Worm (Caenorhabditis elegans) whole organism, mixed stage, embryonic: ENCODE data around the gene irld-44.
"Not testable (repeated sequence)": the region's sequence is repeated elsewhere in the genome, so short reads cannot be mapped to it uniquely, and the experiment has no call there.

Source experiments
- M03D4.4 ChIP-seq: sonication (generic microtip); optimal IDR thresholded peaks from 2 replicates; lab custom pipeline; 2017; ENCODE audit warnings: mild to moderate bottlenecking, missing genetic modification characterization, missing compliant biosample characterization
- bed-3 ChIP-seq: fragments of 200-800 bp; sonication (Bioruptor generic); optimal IDR thresholded peaks from 3 replicates; lab custom pipeline; 2018; ENCODE audit warnings: mild to moderate bottlenecking, missing genetic modification characterization, moderate library complexity, missing compliant biosample characterization
- blmp-1 ChIP-seq: fragments of 150-350 bp; optimal IDR thresholded peaks from 2 replicates; lab custom pipeline; 2014; ENCODE audit warnings: missing biosample characterization, missing genetic modification characterization
- ceh-39 ChIP-seq: fragments of 150-350 bp; optimal IDR thresholded peaks from 2 replicates; lab custom pipeline; 2014; ENCODE audit warnings: missing biosample characterization, missing genetic modification characterization
- ceh-43 ChIP-seq: fragments of 200-800 bp; sonication (Bioruptor generic); optimal IDR thresholded peaks from 2 replicates; lab custom pipeline; 2018; ENCODE audit warnings: mild to moderate bottlenecking, missing genetic modification characterization, moderate library complexity, missing compliant biosample characterization
- ceh-83 ChIP-seq: fragments of 200-800 bp; sonication (Bioruptor generic); optimal IDR thresholded peaks from 2 replicates; lab custom pipeline; 2018; ENCODE audit warnings: mild to moderate bottlenecking, missing genetic modification characterization, missing compliant biosample characterization
- ces-1 ChIP-seq: fragments of 150-350 bp; optimal IDR thresholded peaks from 2 replicates; lab custom pipeline; 2014; ENCODE audit warnings: missing biosample characterization, missing genetic modification reagents, missing genetic modification characterization
- cnd-1 ChIP-seq: fragments of 200-800 bp; sonication (Bioruptor generic); optimal IDR thresholded peaks from 2 replicates; lab custom pipeline; 2018; ENCODE audit warnings: mild to moderate bottlenecking, missing genetic modification characterization, missing compliant biosample characterization
- drap-1 ChIP-seq: fragments of 200-800 bp; sonication (Bioruptor generic); optimal IDR thresholded peaks from 3 replicates; lab custom pipeline; 2018; ENCODE audit warnings: mild to moderate bottlenecking, missing genetic modification characterization, missing compliant biosample characterization
- elt-1 ChIP-seq: sonication (generic microtip); optimal IDR thresholded peaks from 2 replicates; lab custom pipeline; 2017; ENCODE audit warnings: missing genetic modification characterization, mild to moderate bottlenecking, missing compliant biosample characterization, antibody characterized with exemption, moderate library complexity, borderline replicate concordance; ENCODE audit not compliant: insufficient read depth
- elt-3 ChIP-seq: fragments of 150-350 bp; optimal IDR thresholded peaks from 2 replicates; lab custom pipeline; 2014; ENCODE audit warnings: missing biosample characterization, missing genetic modification characterization
- hlh-1 ChIP-seq: fragments of 150-350 bp; optimal IDR thresholded peaks from 2 replicates; lab custom pipeline; 2014; ENCODE audit warnings: missing biosample characterization, missing genetic modification reagents, missing genetic modification characterization
- lin-13 ChIP-seq: fragments of 150-350 bp; optimal IDR thresholded peaks from 2 replicates; lab custom pipeline; 2014; ENCODE audit warnings: missing biosample characterization, missing genetic modification characterization
- lin-32 ChIP-seq: fragments of 200-800 bp; sonication (Bioruptor generic); optimal IDR thresholded peaks from 2 replicates; lab custom pipeline; 2018; ENCODE audit warnings: mild to moderate bottlenecking, missing genetic modification characterization, missing compliant biosample characterization
- mab-5 ChIP-seq: fragments of 150-350 bp; optimal IDR thresholded peaks from 2 replicates; lab custom pipeline; 2014; ENCODE audit warnings: missing biosample characterization, missing genetic modification characterization
- mep-1 ChIP-seq: fragments of 150-350 bp; optimal IDR thresholded peaks from 2 replicates; lab custom pipeline; 2017; ENCODE audit warnings: missing biosample characterization, missing genetic modification reagents, missing genetic modification characterization, inconsistent platforms
- mls-2 ChIP-seq: sonication (generic microtip); optimal IDR thresholded peaks from 2 replicates; lab custom pipeline; 2016; ENCODE audit warnings: mild to moderate bottlenecking, missing genetic modification characterization, moderate library complexity, missing compliant biosample characterization
- nhr-12 ChIP-seq: fragments of 150-350 bp; optimal IDR thresholded peaks from 2 replicates; lab custom pipeline; 2014; ENCODE audit warnings: missing biosample characterization, missing genetic modification characterization
- nhr-2 ChIP-seq: fragments of 150-350 bp; optimal IDR thresholded peaks from 2 replicates; lab custom pipeline; 2014; ENCODE audit warnings: missing biosample characterization, missing genetic modification characterization
- nhr-28 ChIP-seq: fragments of 150-350 bp; optimal IDR thresholded peaks from 2 replicates; lab custom pipeline; 2014; ENCODE audit warnings: missing biosample characterization, missing genetic modification characterization
- pha-4 ChIP-seq: fragments of 150-350 bp; optimal IDR thresholded peaks from 2 replicates; lab custom pipeline; 2018; ENCODE audit warnings: missing biosample characterization, missing genetic modification reagents, missing genetic modification characterization
- sem-2 ChIP-seq: fragments of 200-800 bp; sonication (Bioruptor generic); optimal IDR thresholded peaks from 2 replicates; lab custom pipeline; 2018; ENCODE audit warnings: mild to moderate bottlenecking, missing genetic modification characterization, missing compliant biosample characterization
- snpc-4 ChIP-seq: fragments of 150-350 bp; optimal IDR thresholded peaks from 2 replicates; lab custom pipeline; 2014; ENCODE audit warnings: missing biosample characterization, missing genetic modification characterization
- sptf-1 ChIP-seq: sonication (generic microtip); optimal IDR thresholded peaks from 2 replicates; lab custom pipeline; 2017; ENCODE audit warnings: mild to moderate bottlenecking, missing genetic modification characterization, moderate library complexity, missing compliant biosample characterization
- tbx-8 ChIP-seq: fragments of 200-800 bp; sonication (Bioruptor generic); optimal IDR thresholded peaks from 2 replicates; lab custom pipeline; 2018; ENCODE audit warnings: mild to moderate bottlenecking, missing genetic modification characterization, moderate library complexity, missing compliant biosample characterization
- unc-39 ChIP-seq: fragments of 150-350 bp; optimal IDR thresholded peaks from 2 replicates; lab custom pipeline; 2014; ENCODE audit warnings: missing biosample characterization, missing genetic modification characterization
- unc-62 ChIP-seq: fragments of 150-350 bp; optimal IDR thresholded peaks from 2 replicates; lab custom pipeline; 2014; ENCODE audit warnings: missing biosample characterization, missing genetic modification reagents, missing genetic modification characterization
- ztf-11 ChIP-seq: fragments of 150-350 bp; optimal IDR thresholded peaks from 2 replicates; lab custom pipeline; 2014; ENCODE audit warnings: missing biosample characterization, missing genetic modification characterization

Gene irld-44

DNA sequence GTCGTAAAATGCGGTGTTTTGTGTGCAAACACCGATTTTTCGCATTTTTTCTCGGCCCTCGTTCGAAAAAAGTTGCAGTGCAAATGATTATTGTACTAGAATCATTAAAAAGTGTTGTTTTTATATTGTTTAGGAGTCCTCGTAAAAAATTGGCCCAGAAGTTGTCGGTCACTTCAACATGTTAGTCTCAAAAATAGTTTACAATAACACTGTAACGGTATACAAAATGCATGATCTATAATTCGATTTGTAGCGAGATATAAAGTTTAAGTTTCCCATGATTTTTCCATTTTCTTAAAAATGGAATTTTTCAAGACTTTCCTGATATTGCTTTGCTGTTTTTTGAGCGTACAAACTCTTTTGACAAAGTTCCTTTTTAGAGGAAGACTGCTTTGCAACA is 15.8 kb downstream of the irld-44 start, which contains the start of gene K04F1.8:
TSS of gene K04F1.8 (plus strand) at position 301 of the 400 bp plus-strand sequence.
- no peak for TF ChIP-seq mab-5 (tag; lab: Kevin White, UChicago)
- no peak for TF ChIP-seq nhr-2 (tag; lab: Kevin White, UChicago)
- TF ChIP-seq elt-3 (tag; lab: Kevin White, UChicago) = no peak
- no peak for TF ChIP-seq lin-32
- no peak for TF ChIP-seq cnd-1
- TF ChIP-seq hlh-1 (tag; lab: Kevin White, UChicago) = no peak
- TF ChIP-seq ceh-83 (GFP tag; lab: Kevin White, UChicago) = no peak
- no peak for TF ChIP-seq ztf-11 (tag; lab: Kevin White, UChicago)
- TF ChIP-seq lin-13 = no peak
- no peak for TF ChIP-seq nhr-12 (tag; lab: Kevin White, UChicago)
- TF ChIP-seq ces-1 (GFP tag; lab: Kevin White, UChicago) = no peak
- TF ChIP-seq nhr-28 = no peak
- TF ChIP-seq, all 35 proteins: peak for 0

DNA sequence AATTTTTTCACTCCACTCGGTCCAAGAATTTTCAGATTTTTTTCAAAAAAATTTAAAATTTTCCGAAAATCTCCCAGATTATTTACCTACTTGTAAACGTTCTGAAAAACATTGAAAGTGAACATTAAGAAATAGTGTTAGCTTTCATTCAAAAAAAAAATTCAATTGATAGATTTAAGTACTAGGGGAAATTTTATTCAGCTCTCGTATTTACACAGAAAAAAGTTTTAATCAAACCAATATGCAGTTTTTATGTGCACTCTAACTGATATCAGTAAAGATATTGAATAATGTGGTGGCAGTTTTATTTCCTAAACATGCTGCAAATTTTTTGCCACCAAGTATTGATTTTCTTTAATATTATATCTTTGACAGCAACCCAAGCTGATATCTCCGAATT is 17.1 kb downstream of the irld-44 start, which contains the start of gene irld-42:
TSS of gene irld-42 (plus strand) at position 301 of the 400 bp plus-strand sequence.
- TF ChIP-seq M03D4.4 (tag; lab: Kevin White, UChicago) = no peak
- TF ChIP-seq nhr-12 (tag; lab: Kevin White, UChicago) = no peak
- no peak for TF ChIP-seq mep-1 (tag; lab: Kevin White, UChicago)
- TF ChIP-seq mls-2 = no peak
- TF ChIP-seq bed-3 = no peak
- TF ChIP-seq ceh-39 (tag; lab: Kevin White, UChicago) = no peak
- no peak for TF ChIP-seq sem-2 (GFP tag; lab: Kevin White, UChicago)
- TF ChIP-seq ceh-43 (GFP tag; lab: Kevin White, UChicago) = no peak

- TF ChIP-seq drap-1 (GFP tag; lab: Kevin White, UChicago) (no peak), tbx-8 (GFP tag; lab: Kevin White, UChicago) (no peak)
These were observed 27.1 kb downstream of the irld-44 start, which contains the start of gene srw-98 for ce11 chrV:1678228-1678627. TSS of gene srw-98 (minus strand) at chrV:1678328.

DNA sequence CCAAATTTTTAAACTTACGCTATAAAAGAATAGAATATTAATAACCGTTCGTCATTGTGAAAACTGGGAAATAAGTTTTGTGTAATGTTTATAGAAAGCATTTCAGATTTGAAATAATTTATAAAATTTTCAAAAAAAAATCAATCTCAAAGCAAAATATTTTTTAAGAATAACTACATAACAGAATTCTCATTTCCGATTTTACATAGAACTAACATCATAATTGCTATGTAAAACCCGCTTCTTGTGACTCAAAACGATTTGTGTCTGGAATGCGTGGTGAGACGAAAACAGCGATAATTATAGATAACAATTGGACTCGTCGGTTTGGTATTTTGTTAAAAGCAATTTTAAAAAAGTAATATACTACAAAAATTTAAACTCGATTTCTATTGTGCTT is 29.6 kb downstream of the irld-44 start, which contains the start of gene srw-91:
TSS of gene srw-91 (minus strand) at position 101 of the 400 bp plus-strand sequence.
- TF ChIP-seq ztf-11 (tag; lab: Kevin White, UChicago) (no peak), mls-2 (no peak), unc-39 (tag; lab: Kevin White, UChicago) (no peak), snpc-4 (tag; lab: Kevin White, UChicago) (no peak), elt-1 (no peak), unc-62 (GFP tag; lab: Kevin White, UChicago) (no peak), nhr-28 (no peak)

ce11 chrV:1682279-1682678 is 31.1 kb downstream of the irld-44 start, which contains the start of gene srh-3:
TSS of gene srh-3 (plus strand) at chrV:1682579.
- TF ChIP-seq elt-1 = no peak
- TF ChIP-seq mab-5 (tag; lab: Kevin White, UChicago) = no peak

DNA sequence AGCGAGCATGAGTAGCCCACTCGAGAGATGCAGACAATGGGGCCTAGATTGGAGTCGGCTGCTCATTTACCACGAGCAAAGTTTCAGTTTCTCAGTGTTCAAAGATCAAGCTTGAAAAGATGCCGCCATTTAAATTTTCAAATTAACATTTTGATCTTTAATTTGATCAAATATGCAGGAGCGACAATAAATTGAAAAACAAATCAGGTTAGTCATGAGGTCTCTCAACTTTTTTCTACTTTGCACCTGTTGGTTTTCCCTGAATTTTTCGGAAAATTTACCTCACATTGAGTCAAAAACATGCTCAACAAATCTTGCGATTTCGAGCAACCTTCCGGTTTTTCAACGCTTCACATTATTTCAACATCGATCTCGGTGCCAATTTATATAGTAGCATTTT is 34.2 kb downstream of the irld-44 start, which contains the start of gene srh-5:
TSS of gene srh-5 (plus strand) at position 301 of the 400 bp plus-strand sequence.
- TF ChIP-seq sptf-1 (tag; lab: Kevin White, UChicago) (no peak), drap-1 (GFP tag; lab: Kevin White, UChicago) (no peak), bed-3 (no peak), mab-5 (tag; lab: Kevin White, UChicago) (no peak), M03D4.4 (tag; lab: Kevin White, UChicago) (no peak), mep-1 (tag; lab: Kevin White, UChicago) (no peak), blmp-1 (tag; lab: Kevin White, UChicago) (no peak), mls-2 (no peak), pha-4 (tag; lab: Kevin White, UChicago) (no peak), snpc-4 (tag; lab: Kevin White, UChicago) (no peak), unc-39 (tag; lab: Kevin White, UChicago) (no peak)

ce11 chrV:1692494-1692893 is 41.3 kb downstream of the irld-44 start, which contains the start of gene Y46H3C.5:
TSS of gene Y46H3C.5 (minus strand) at chrV:1692495.
- TF ChIP-seq cnd-1; elt-3 (tag; lab: Kevin White, UChicago); drap-1 (GFP tag; lab: Kevin White, UChicago): not testable (repeated sequence)
